Worm (Caenorhabditis elegans) whole organism, midembryonic: ENCODE results near the gene F15D4.2.

ENCODE experiments used
- T22C8.4 ChIP-seq: fragments of 200-800 bp; sonication (Bioruptor generic); IDR thresholded peaks from 2 replicates; pipeline ENCODE4 v1.3.6; 2022; ENCODE audit warnings: missing genetic modification characterization, missing compliant biosample characterization
- cog-1 ChIP-seq: sonication (generic microtip); optimal IDR thresholded peaks from 2 replicates; lab custom pipeline; 2016; ENCODE audit warnings: missing genetic modification characterization, missing compliant biosample characterization
- flt-1 ChIP-seq: fragments of 200-800 bp; sonication (Bioruptor generic); IDR thresholded peaks from 2 replicates; pipeline ENCODE4 v1.3.6; 2022; ENCODE audit warnings: missing genetic modification characterization, missing compliant biosample characterization
- klf-2 ChIP-seq: fragments of 200-800 bp; sonication (Bioruptor generic); conservative IDR thresholded peaks from 2 replicates; pipeline ENCODE4 v1.3.6; 2022; ENCODE audit warnings: missing genetic modification reagents, missing genetic modification characterization, missing compliant biosample characterization
- med-1 ChIP-seq: sonication (generic microtip); optimal IDR thresholded peaks from 2 replicates; lab custom pipeline; 2017; ENCODE audit warnings: missing genetic modification characterization, mild to moderate bottlenecking, missing compliant biosample characterization, antibody characterized with exemption, missing genetic modification reagents; ENCODE audit not compliant: insufficient read depth
- ref-1 ChIP-seq: fragments of 200-800 bp; sonication (Bioruptor generic); conservative IDR thresholded peaks from 2 replicates; pipeline ENCODE4 v1.3.6; 2022; ENCODE audit warnings: missing genetic modification reagents, missing genetic modification characterization, missing compliant biosample characterization
- tab-1 ChIP-seq: fragments of 200-800 bp; sonication (Bioruptor generic); IDR thresholded peaks from 2 replicates; pipeline ENCODE4 v1.3.6; 2022; ENCODE audit warnings: missing genetic modification characterization, missing compliant biosample characterization
- ztf-23 ChIP-seq: fragments of 200-800 bp; sonication (Bioruptor generic); IDR thresholded peaks from 2 replicates; pipeline ENCODE4 v1.3.6; 2022; ENCODE audit warnings: missing genetic modification reagents, missing genetic modification characterization, missing compliant biosample characterization
- ztf-29 ChIP-seq: fragments of 200-800 bp; sonication (Bioruptor generic); IDR thresholded peaks from 2 replicates; pipeline ENCODE4 v1.3.6; 2022; ENCODE audit warnings: missing genetic modification reagents, missing genetic modification characterization, missing compliant biosample characterization

F15D4.2 gene

DNA sequence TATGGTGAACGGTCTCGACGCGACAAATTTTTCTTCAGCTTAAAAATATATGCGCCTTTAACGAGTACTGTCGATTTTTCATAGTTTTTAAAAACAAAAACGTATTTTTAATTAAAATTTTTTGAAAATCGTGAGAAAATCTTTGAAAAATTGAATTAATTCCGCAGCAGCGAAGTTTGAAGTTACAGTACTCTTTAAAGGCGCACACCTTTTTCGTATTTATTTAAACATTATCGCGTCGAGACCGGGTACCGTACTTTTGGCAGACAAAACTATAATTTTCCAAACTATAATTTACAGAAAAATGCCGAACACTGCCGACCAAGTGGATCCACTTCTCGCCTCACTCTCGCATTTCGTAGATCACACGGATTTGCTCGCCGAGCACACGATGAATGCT lies at the start of gene F15D4.2:
TSS of gene F15D4.2 (plus strand) at position 301 of the 400 bp plus-strand sequence.
- TF ChIP-seq flt-1 (GFP tag; lab: Robert Waterston, UW) (no peak), cog-1 (tag; lab: Kevin White, UChicago) (no peak), ref-1 (GFP tag; lab: Robert Waterston, UW) (no peak), T22C8.4 (GFP tag; lab: Robert Waterston, UW) (no peak)

DNA sequence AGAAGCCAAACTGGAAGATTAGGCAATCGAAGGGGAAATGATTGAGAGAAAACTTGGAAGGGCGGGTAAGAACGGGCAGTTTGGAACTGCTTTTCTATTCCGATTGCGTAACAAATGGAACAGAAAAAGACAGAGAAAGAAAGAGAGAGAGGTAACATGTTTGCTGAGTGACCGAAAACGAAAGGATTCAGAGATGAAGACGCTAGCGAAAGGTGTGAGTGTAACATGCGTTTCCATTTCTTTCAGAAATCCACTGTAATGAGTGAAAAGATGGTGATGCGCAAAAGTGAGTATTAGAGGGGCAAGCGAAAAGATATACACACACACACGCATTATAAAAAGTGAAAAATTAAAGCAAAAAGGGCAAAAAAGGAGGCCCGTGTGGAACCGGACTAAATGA lies 48.4 kb upstream of the F15D4.2 start:
- TF ChIP-seq klf-2 (GFP tag; lab: Robert Waterston, UW) (no peak), med-1 (no peak), T22C8.4 (GFP tag; lab: Robert Waterston, UW) (no peak), cog-1 (tag; lab: Kevin White, UChicago) (no peak), ztf-29 (GFP tag; lab: Robert Waterston, UW) (no peak), ztf-23 (GFP tag; lab: Robert Waterston, UW) (no peak), tab-1 (no peak), ref-1 (GFP tag; lab: Robert Waterston, UW) (no peak), flt-1 (GFP tag; lab: Robert Waterston, UW) (no peak)

DNA sequence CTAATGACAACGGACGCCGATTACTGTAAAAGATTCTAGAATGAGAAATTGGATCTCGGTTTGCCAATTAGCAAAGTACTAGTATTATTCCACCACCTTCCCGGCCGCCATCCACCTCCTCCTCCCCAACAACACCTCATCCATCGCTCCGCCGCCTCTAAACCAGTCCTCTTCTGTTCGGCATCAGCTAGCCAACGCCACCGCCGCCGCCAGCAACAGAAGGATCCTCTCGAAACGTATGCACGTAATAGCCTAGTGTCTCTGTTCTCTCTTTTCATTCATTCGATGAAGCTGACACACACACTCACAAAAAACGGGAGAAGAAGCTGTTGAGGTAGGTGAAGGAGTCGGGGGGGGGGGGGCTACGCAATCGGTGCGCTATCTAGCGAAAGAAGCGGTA lies 45.2 kb upstream of the F15D4.2 start:
- TF ChIP-seq cog-1 (tag; lab: Kevin White, UChicago), result no peak
- no peak for TF ChIP-seq klf-2 (GFP tag; lab: Robert Waterston, UW)
- no peak for TF ChIP-seq med-1
- no peak for TF ChIP-seq ztf-29 (GFP tag; lab: Robert Waterston, UW)
- no peak for TF ChIP-seq T22C8.4 (GFP tag; lab: Robert Waterston, UW)
- no peak for TF ChIP-seq tab-1
- no peak for TF ChIP-seq ztf-23 (GFP tag; lab: Robert Waterston, UW)
- no peak for TF ChIP-seq flt-1 (GFP tag; lab: Robert Waterston, UW)
- no peak for TF ChIP-seq ref-1 (GFP tag; lab: Robert Waterston, UW)

DNA sequence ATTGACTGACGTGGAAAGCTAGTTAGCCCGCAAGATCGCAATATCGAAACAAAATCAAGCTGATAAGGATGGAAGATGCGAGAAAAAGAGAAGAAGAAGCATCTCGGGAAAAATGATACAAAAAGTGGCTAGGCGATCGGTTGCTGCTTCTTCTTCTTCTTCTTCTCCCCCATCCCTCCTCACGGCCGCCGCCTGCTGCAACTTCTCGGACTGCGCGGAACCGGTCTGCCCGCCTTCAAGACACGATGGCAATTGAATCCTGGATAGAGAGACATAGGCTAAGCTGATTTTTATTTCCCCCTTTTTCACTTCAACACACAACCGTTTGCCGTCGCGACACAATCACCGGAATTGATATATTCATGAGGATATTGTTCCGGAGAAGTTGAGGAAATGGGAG lies 41.5 kb upstream of the F15D4.2 start:
- no peak for TF ChIP-seq klf-2 (GFP tag; lab: Robert Waterston, UW)
- TF ChIP-seq T22C8.4 (GFP tag; lab: Robert Waterston, UW), result no peak
- no peak for TF ChIP-seq ztf-29 (GFP tag; lab: Robert Waterston, UW)
- TF ChIP-seq ztf-23 (GFP tag; lab: Robert Waterston, UW), result no peak
- TF ChIP-seq med-1, result no peak
- no peak for TF ChIP-seq cog-1 (tag; lab: Kevin White, UChicago)
- no peak for TF ChIP-seq flt-1 (GFP tag; lab: Robert Waterston, UW)
- TF ChIP-seq tab-1, result no peak
- TF ChIP-seq ref-1 (GFP tag; lab: Robert Waterston, UW), result no peak

DNA sequence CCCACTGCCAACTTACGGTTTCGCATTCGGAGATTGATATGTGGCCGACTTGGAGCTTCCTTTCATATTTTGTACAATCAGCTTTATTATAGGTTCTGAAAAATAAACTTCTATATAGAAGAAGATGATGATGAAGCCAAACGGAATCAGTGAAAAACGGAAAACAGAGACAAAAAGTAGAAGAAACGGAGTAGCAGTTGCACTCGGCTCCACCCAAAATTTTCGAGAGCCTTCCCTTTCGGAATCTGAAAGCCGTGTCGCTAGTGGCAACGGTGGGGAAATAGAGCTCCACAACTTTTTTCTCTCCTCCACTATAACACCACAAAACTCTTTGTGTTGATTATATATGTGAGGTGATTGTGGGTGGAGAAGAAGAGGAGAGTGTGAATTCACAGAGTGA lies 34.4 kb upstream of the F15D4.2 start, which contains the start of gene W09H1.1:
TSS of gene W09H1.1 (minus strand) at position 101 of the 400 bp plus-strand sequence.
- TF ChIP-seq ref-1 (GFP tag; lab: Robert Waterston, UW) (no peak), klf-2 (GFP tag; lab: Robert Waterston, UW) (no peak), flt-1 (GFP tag; lab: Robert Waterston, UW) (no peak), ztf-23 (GFP tag; lab: Robert Waterston, UW) (no peak), T22C8.4 (GFP tag; lab: Robert Waterston, UW) (no peak), ztf-29 (GFP tag; lab: Robert Waterston, UW) (no peak), med-1 (no peak), cog-1 (tag; lab: Kevin White, UChicago) (no peak), tab-1 (no peak)

DNA sequence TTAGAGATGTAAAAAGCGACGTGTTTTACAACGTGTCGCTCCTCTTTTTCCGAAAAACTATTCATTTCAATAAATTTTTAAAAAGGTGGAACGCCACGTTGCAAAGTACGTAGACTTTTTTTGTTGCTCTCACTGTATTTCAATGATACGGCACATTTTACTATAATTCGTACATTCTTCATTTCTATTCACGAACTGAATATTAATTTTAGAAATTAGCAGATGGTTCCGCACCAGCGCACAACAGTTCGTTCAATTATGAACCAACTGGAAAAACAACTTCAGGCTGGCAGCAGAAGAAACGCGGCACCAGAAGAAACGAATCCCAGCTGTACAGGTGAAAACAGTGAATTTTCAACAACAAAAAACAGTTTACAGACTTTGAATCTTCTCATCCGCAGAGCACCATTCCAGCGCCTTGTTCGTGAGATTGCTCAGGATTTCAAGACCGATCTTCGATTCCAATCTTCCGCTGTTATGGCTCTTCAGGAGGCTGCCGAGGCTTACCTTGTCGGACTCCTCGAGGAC lies 32.6 kb upstream of the F15D4.2 start, which contains the start of the genes W09H1.4 and his-73:
TSS of gene W09H1.4 (plus strand) at position 301 of the 528 bp plus-strand sequence.
TSS of gene his-73 (plus strand) at position 478 of the 528 bp plus-strand sequence.
- TF ChIP-seq klf-2 (GFP tag; lab: Robert Waterston, UW) (no peak), ztf-23 (GFP tag; lab: Robert Waterston, UW) (no peak), T22C8.4 (GFP tag; lab: Robert Waterston, UW) (no peak), ztf-29 (GFP tag; lab: Robert Waterston, UW) (no peak), tab-1 (no peak), med-1 (no peak), ref-1 (GFP tag; lab: Robert Waterston, UW) (no peak), flt-1 (GFP tag; lab: Robert Waterston, UW) (no peak)

DNA sequence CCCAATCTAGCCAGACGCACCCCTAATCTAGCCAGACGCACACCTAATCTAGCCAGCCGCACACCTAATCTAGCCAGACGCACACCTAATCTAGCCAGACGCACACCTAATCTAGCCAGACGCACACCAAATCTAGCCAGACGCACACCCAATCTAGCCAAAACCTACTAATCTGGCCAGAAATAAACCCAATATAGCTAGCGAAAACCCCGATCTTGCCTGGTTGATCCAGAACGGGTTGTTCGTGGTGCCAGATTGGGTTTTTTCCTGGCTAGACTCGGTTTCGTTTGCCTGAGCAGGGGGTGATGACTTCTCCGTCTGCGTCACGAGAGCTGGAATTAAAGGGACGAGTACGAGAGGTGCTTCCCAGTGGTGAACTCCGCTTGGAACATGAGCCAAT lies 31.8 kb upstream of the F15D4.2 start, which contains the start of gene W09H1.3:
TSS of gene W09H1.3 (plus strand) at position 301 of the 400 bp plus-strand sequence.
- TF ChIP-seq ztf-29 (GFP tag; lab: Robert Waterston, UW) (no peak), ztf-23 (GFP tag; lab: Robert Waterston, UW) (no peak), cog-1 (tag; lab: Kevin White, UChicago) (no peak), tab-1 (no peak), T22C8.4 (GFP tag; lab: Robert Waterston, UW) (no peak), klf-2 (GFP tag; lab: Robert Waterston, UW) (no peak), flt-1 (GFP tag; lab: Robert Waterston, UW) (no peak), ref-1 (GFP tag; lab: Robert Waterston, UW) (no peak), med-1 (no peak)

DNA sequence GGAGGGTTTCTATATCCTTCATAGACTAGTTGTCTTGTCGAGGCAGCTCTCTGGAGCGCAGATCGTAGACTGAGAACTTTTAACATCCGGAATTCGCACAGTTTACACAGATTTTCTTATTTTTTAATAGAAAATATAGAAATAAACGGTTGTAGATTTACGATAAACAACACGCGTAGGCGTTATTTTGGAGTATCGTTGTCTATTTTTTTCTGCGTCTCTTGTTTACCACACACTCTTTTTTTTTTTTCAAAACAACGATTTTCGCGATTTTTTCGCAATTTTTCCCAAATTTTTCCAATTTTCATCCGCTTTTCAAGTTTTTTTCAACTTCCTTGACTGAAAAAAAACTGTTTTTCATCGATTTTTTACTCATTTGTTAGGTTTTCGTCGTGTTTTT lies 28.7 kb upstream of the F15D4.2 start, which contains the start of gene mecr-1:
TSS of gene mecr-1 (minus strand) at position 127 of the 400 bp plus-strand sequence.
- TF ChIP-seq med-1 (no peak), flt-1 (GFP tag; lab: Robert Waterston, UW) (no peak), ztf-29 (GFP tag; lab: Robert Waterston, UW) (no peak), tab-1 (no peak), ztf-23 (GFP tag; lab: Robert Waterston, UW) (no peak)

DNA sequence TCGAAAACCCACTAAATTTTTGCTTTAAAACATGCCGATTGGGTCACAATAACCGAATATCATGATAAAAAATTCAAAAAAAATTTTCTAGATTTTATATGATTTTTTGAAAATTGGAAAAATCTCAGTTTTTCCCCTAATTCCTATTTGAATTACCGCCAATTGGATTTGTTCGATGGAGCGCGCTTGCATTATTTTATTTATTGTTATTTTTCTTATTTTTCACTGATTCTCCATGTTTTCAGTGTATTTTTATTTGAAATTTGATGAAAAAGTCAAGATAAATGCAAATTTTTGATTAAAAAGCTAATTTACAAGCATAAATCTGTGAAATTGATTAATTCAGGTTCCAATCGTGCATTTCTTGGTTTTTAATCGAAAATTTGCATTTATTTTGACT lies 27.8 kb upstream of the F15D4.2 start:
- no peak for TF ChIP-seq klf-2 (GFP tag; lab: Robert Waterston, UW)

DNA sequence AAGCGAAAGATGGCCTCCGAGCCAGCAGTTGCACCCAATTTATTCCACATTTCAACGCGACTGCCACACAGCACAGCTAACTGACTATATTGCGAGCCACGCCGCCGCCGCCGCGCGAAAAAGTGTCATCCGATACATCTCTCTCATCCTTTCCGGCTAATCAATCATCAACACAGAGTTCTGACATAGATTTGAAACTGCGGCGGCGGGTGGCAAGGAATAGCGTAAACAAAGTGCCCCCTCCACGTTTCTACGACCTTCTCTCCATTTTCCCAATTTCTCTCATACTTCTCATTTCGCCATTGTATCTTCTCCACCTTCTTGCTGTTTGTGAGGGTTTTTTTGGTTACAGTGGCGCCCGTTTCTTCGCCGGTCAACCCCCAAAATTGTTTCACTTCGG lies 26.5 kb upstream of the F15D4.2 start:
- TF ChIP-seq tab-1 (no peak), flt-1 (GFP tag; lab: Robert Waterston, UW) (no peak), T22C8.4 (GFP tag; lab: Robert Waterston, UW) (no peak), med-1 (no peak), ref-1 (GFP tag; lab: Robert Waterston, UW) (no peak), ztf-29 (GFP tag; lab: Robert Waterston, UW) (no peak), ztf-23 (GFP tag; lab: Robert Waterston, UW) (no peak), klf-2 (GFP tag; lab: Robert Waterston, UW) (no peak), cog-1 (tag; lab: Kevin White, UChicago) (no peak)
